Worm (Caenorhabditis elegans): ENCODE results near the gene R08A2.7.

The R08A2.7 gene

DNA sequence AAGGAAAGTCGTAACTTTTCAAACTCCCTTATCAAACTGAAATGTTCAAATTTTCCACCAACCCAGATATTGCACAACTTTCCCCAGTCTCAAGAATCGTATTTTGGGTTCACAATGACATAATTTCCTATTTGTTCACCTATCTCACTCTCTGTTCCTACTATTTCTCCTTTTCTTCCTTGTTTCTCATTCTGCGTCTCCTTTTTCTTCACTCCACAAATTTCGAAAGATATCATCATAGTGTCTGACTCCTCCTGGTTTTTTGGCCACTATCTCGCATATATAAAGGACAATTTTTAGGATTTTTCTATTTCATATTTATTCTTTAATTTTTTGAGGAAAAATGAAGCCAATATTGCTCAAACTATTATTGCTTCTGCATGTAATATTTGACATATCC lies 49.9 kb downstream of the R08A2.7 start, which contains the start of gene haf-7:
Gene haf-7 (plus strand): TSS at position 211 of the 400 bp plus-strand sequence.
- TF ChIP-seq nhr-6 (tag; optimal IDR thresholded peaks at IDR 0.05) (no peak), skn-1 (tag; optimal IDR thresholded peaks at IDR 0.05) (peak; percentile 60), aly-2 (tag; optimal IDR thresholded peaks at IDR 0.05) (no peak), nhr-77 (tag; optimal IDR thresholded peaks at IDR 0.05) (no peak), lin-13 (GFP tag; optimal IDR thresholded peaks at IDR 0.05) (no peak), mdl-1 (tag; optimal IDR thresholded peaks at IDR 0.05) (no peak), ama-1 (optimal IDR thresholded peaks at IDR 0.05) (no peak), lin-39 (tag; optimal IDR thresholded peaks at IDR 0.05) (no peak), nhr-21 (tag; optimal IDR thresholded peaks at IDR 0.05) (no peak), ztf-11 (tag; optimal IDR thresholded peaks at IDR 0.05) (no peak), nhr-23 (tag; optimal IDR thresholded peaks at IDR 0.05) (no peak), peb-1 (tag; optimal IDR thresholded peaks at IDR 0.05) (no peak), nhr-25 (tag; optimal IDR thresholded peaks at IDR 0.05) (no peak), unc-55 (GFP tag; optimal IDR thresholded peaks at IDR 0.05) (peak; percentile 63), lin-11 (tag; optimal IDR thresholded peaks at IDR 0.05) (no peak), elt-1 (tag; optimal IDR thresholded peaks at IDR 0.05) (no peak), alr-1 (tag; optimal IDR thresholded peaks at IDR 0.05) (no peak), sma-3 (GFP tag; optimal IDR thresholded peaks at IDR 0.05) (no peak), gmeb-1 (tag; optimal IDR thresholded peaks at IDR 0.05) (no peak), sma-9 (GFP tag; optimal IDR thresholded peaks at IDR 0.05) (peak; percentile 19), sma-9 (tag; optimal IDR thresholded peaks at IDR 0.05) (no peak), Y55F3AM.14 (GFP tag; optimal IDR thresholded peaks at IDR 0.05) (no peak), crh-2 (tag; optimal IDR thresholded peaks at IDR 0.05) (peak; percentile 28), nhr-11 (tag; optimal IDR thresholded peaks at IDR 0.05) (no peak), unc-62 (GFP tag; optimal IDR thresholded peaks at IDR 0.05) (no peak), nhr-129 (tag; optimal IDR thresholded peaks at IDR 0.05) (peak; percentile 85), ceh-82 (tag; optimal IDR thresholded peaks at IDR 0.05) (no peak), mab-5 (tag; optimal IDR thresholded peaks at IDR 0.05) (no peak), zag-1 (tag; optimal IDR thresholded peaks at IDR 0.05) (no peak), sem-4 (tag; optimal IDR thresholded peaks at IDR 0.05) (no peak), ceh-16 (tag; optimal IDR thresholded peaks at IDR 0.05) (no peak), unc-39 (tag; optimal IDR thresholded peaks at IDR 0.05) (no peak), lsy-2 (tag; optimal IDR thresholded peaks at IDR 0.05) (no peak), blmp-1 (tag; optimal IDR thresholded peaks at IDR 0.05; ENCODE audit: insufficient read depth) (no peak), nhr-12 (tag; optimal IDR thresholded peaks at IDR 0.05) (no peak), C34F6.9 (tag; optimal IDR thresholded peaks at IDR 0.05) (peak; percentile 69), fos-1 (tag; optimal IDR thresholded peaks at IDR 0.05) (peak; percentile 82), snpc-4 (tag; optimal IDR thresholded peaks at IDR 0.05) (no peak), R02D3.7 (tag; optimal IDR thresholded peaks at IDR 0.05) (no peak), ZK546.5 (tag; optimal IDR thresholded peaks at IDR 0.05) (no peak)

Data from whole organism, L2 larva.